Worm (Caenorhabditis elegans) whole organism, late embryonic: ENCODE results near the gene ZK1290.11.
A peak's percentile ranks its signal among the peaks of the same experiment; 100 is the strongest.

Experiments used
- C08G9.2 ChIP-seq: sonication (generic microtip); optimal IDR thresholded peaks from 2 replicates; lab custom pipeline; 2016; ENCODE audit warnings: mild to moderate bottlenecking, missing genetic modification characterization, moderate library complexity, missing compliant biosample characterization
- F13H6.1 ChIP-seq: sonication (generic microtip); optimal IDR thresholded peaks from 2 replicates; lab custom pipeline; 2016; ENCODE audit warnings: missing genetic modification characterization, missing compliant biosample characterization
- K09A11.1 ChIP-seq: sonication (generic microtip); optimal IDR thresholded peaks from 2 replicates; lab custom pipeline; 2017; ENCODE audit warnings: antibody characterized with exemption, mild to moderate bottlenecking, missing genetic modification characterization, missing compliant biosample characterization; ENCODE audit not compliant: insufficient read depth
- T23F11.4 ChIP-seq: fragments of 200-800 bp; sonication (Bioruptor generic); optimal IDR thresholded peaks from 2 replicates; lab custom pipeline; 2018; ENCODE audit warnings: mild to moderate bottlenecking, missing genetic modification characterization, missing compliant biosample characterization
- ceh-14 ChIP-seq: sonication (generic microtip); optimal IDR thresholded peaks from 2 replicates; lab custom pipeline; 2016; ENCODE audit warnings: missing genotype, missing genetic modification characterization, missing compliant biosample characterization
- ceh-2 ChIP-seq: sonication (generic microtip); optimal IDR thresholded peaks from 2 replicates; lab custom pipeline; 2016; ENCODE audit warnings: missing genotype, missing genetic modification characterization, missing compliant biosample characterization
- ceh-31 ChIP-seq: sonication (generic microtip); optimal IDR thresholded peaks from 2 replicates; lab custom pipeline; 2016; ENCODE audit warnings: missing genetic modification characterization, missing compliant biosample characterization
- ceh-34 ChIP-seq: sonication (generic microtip); optimal IDR thresholded peaks from 2 replicates; lab custom pipeline; 2016; ENCODE audit warnings: mild to moderate bottlenecking, missing genetic modification characterization, missing compliant biosample characterization
- ceh-48 ChIP-seq: sonication (generic microtip); optimal IDR thresholded peaks from 2 replicates; lab custom pipeline; 2016; ENCODE audit warnings: missing genetic modification characterization, inconsistent platforms, missing compliant biosample characterization
- che-1 ChIP-seq: sonication (generic microtip); optimal IDR thresholded peaks from 2 replicates; lab custom pipeline; 2016; ENCODE audit warnings: mild to moderate bottlenecking, missing genetic modification characterization, missing compliant biosample characterization
- dve-1 ChIP-seq: sonication (generic microtip); optimal IDR thresholded peaks from 2 replicates; lab custom pipeline; 2017; ENCODE audit warnings: antibody characterized with exemption, mild to moderate bottlenecking, missing genetic modification characterization, missing compliant biosample characterization
- elt-2 ChIP-seq: sonication (generic microtip); optimal IDR thresholded peaks from 2 replicates; lab custom pipeline; 2016; ENCODE audit warnings: missing genetic modification reagents, missing genetic modification characterization, missing compliant biosample characterization
- ets-4 ChIP-seq: sonication (generic microtip); optimal IDR thresholded peaks from 2 replicates; lab custom pipeline; 2016; ENCODE audit warnings: missing genetic modification characterization, missing compliant biosample characterization
- fax-1 ChIP-seq: sonication (generic microtip); optimal IDR thresholded peaks from 2 replicates; lab custom pipeline; 2016; ENCODE audit warnings: missing genotype, missing genetic modification characterization, missing compliant biosample characterization
- gmeb-2 ChIP-seq: sonication (generic microtip); optimal IDR thresholded peaks from 2 replicates; lab custom pipeline; 2016; ENCODE audit warnings: missing genetic modification characterization, inconsistent platforms, missing compliant biosample characterization
- hlh-13 ChIP-seq: fragments of 200-800 bp; sonication (Bioruptor generic); optimal IDR thresholded peaks from 2 replicates; lab custom pipeline; 2018; ENCODE audit warnings: mild to moderate bottlenecking, missing genetic modification characterization, missing compliant biosample characterization
- hlh-30 ChIP-seq: sonication (generic microtip); optimal IDR thresholded peaks from 2 replicates; lab custom pipeline; 2017; ENCODE audit warnings: antibody characterized with exemption, missing genetic modification characterization, missing compliant biosample characterization; ENCODE audit not compliant: insufficient read depth
- hlh-8 ChIP-seq: sonication (generic microtip); optimal IDR thresholded peaks from 2 replicates; lab custom pipeline; 2016; ENCODE audit warnings: missing genotype, missing genetic modification characterization, missing compliant biosample characterization
- lim-6 ChIP-seq: sonication (generic microtip); optimal IDR thresholded peaks from 2 replicates; lab custom pipeline; 2016; ENCODE audit warnings: missing genetic modification characterization, missing compliant biosample characterization
- madf-2 ChIP-seq: sonication (generic microtip); optimal IDR thresholded peaks from 2 replicates; lab custom pipeline; 2017; ENCODE audit warnings: missing genetic modification characterization, missing compliant biosample characterization
- mec-3 ChIP-seq: sonication (generic microtip); optimal IDR thresholded peaks from 2 replicates; lab custom pipeline; 2016; ENCODE audit warnings: borderline replicate concordance, missing genetic modification characterization, missing compliant biosample characterization
- nhr-11 ChIP-seq: fragments of 150-350 bp; optimal IDR thresholded peaks from 2 replicates; lab custom pipeline; 2014; ENCODE audit warnings: missing biosample characterization, missing genetic modification characterization
- npax-4 ChIP-seq: sonication (generic microtip); optimal IDR thresholded peaks from 2 replicates; lab custom pipeline; 2016; ENCODE audit warnings: missing genetic modification characterization, missing compliant biosample characterization
- odd-2 ChIP-seq: sonication (generic microtip); optimal IDR thresholded peaks from 2 replicates; lab custom pipeline; 2017; ENCODE audit warnings: antibody characterized with exemption, mild to moderate bottlenecking, missing genetic modification characterization, missing compliant biosample characterization
- pag-3 ChIP-seq: sonication (generic microtip); optimal IDR thresholded peaks from 2 replicates; lab custom pipeline; 2016; ENCODE audit warnings: missing compliant biosample characterization, missing genetic modification characterization, borderline replicate concordance
- pax-1 ChIP-seq: fragments of 150-350 bp; optimal IDR thresholded peaks from 2 replicates; lab custom pipeline; 2014; ENCODE audit warnings: missing biosample characterization, missing genetic modification characterization
- pqm-1 ChIP-seq: sonication (generic microtip); optimal IDR thresholded peaks from 2 replicates; lab custom pipeline; 2016; ENCODE audit warnings: missing genetic modification characterization, missing compliant biosample characterization
- rnt-1 ChIP-seq: sonication (generic microtip); optimal IDR thresholded peaks from 2 replicates; lab custom pipeline; 2016; ENCODE audit warnings: missing genetic modification characterization, missing compliant biosample characterization
- sdc-2 ChIP-seq: sonication (generic microtip); optimal IDR thresholded peaks from 2 replicates; lab custom pipeline; 2016; ENCODE audit warnings: missing genotype, missing genetic modification characterization, missing compliant biosample characterization
- sox-2 ChIP-seq: fragments of 200-800 bp; sonication (Bioruptor generic); IDR thresholded peaks from 2 replicates; pipeline ENCODE4 v1.3.6; 2022; ENCODE audit warnings: missing genetic modification reagents, missing genetic modification characterization, missing compliant biosample characterization
- syd-9 ChIP-seq: sonication (generic microtip); optimal IDR thresholded peaks from 2 replicates; lab custom pipeline; 2016; ENCODE audit warnings: mild to moderate bottlenecking, missing genetic modification characterization, moderate library complexity, missing compliant biosample characterization
- tbx-2 ChIP-seq: sonication (generic microtip); optimal IDR thresholded peaks from 2 replicates; lab custom pipeline; 2016; ENCODE audit warnings: missing genetic modification characterization, missing compliant biosample characterization
- tbx-7 ChIP-seq: sonication (generic microtip); optimal IDR thresholded peaks from 2 replicates; lab custom pipeline; 2016; ENCODE audit warnings: missing genotype, missing genetic modification characterization, missing compliant biosample characterization
- unc-42 ChIP-seq: sonication (generic microtip); optimal IDR thresholded peaks from 2 replicates; lab custom pipeline; 2016; ENCODE audit warnings: missing genotype, missing genetic modification characterization, missing compliant biosample characterization

ZK1290.11 gene

ce11 chrII:7544782-7545181 is 16.6 kb downstream of the ZK1290.11 start:
- TF ChIP-seq pqm-1 (tag; lab: Kevin White, UChicago) (no peak), npax-4 (tag; lab: Kevin White, UChicago) (no peak), tbx-7 (tag; lab: Kevin White, UChicago) (no peak), ceh-31 (tag; lab: Kevin White, UChicago) (no peak), hlh-8 (tag; lab: Kevin White, UChicago) (no peak), rnt-1 (no peak), pax-1 (tag; lab: Kevin White, UChicago) (no peak), gmeb-2 (tag; lab: Kevin White, UChicago) (no peak), syd-9 (tag; lab: Kevin White, UChicago) (no peak), odd-2 (tag; lab: Kevin White, UChicago) (no peak), hlh-30 (tag; lab: Kevin White, UChicago) (no peak)
- TF ChIP-seq, all 69 proteins: peak for 0

DNA sequence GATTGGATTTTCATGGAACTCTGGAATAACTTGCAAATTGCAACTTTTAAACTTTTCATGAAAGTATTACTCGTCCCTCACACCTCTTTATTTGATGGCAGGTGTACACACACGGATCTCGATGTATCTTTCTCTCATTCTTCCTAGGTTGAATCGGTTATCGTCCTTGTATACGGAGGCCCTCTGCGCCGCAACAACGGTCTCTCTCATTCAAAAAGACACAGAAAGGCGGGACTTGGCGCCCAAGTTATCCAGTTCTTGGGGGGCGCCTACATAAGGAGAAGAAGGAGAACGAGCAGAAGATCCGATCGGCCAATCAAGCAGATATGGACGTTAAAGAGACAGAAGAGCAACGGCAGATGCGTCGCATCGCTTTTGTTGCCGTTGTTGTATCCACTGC is 17.6 kb downstream of the ZK1290.11 start, which contains the start of gene rol-8:
rol-8 (plus strand) TSS at position 301 of the 400 bp plus-strand sequence.
- no peak for TF ChIP-seq syd-9 (tag; lab: Kevin White, UChicago)
- no peak for TF ChIP-seq hlh-8 (tag; lab: Kevin White, UChicago)
- TF ChIP-seq che-1 (tag; lab: Kevin White, UChicago): no peak
- TF ChIP-seq F13H6.1: no peak
- TF ChIP-seq madf-2 (tag; lab: Kevin White, UChicago): no peak
- no peak for TF ChIP-seq ceh-48 (tag; lab: Kevin White, UChicago)
- TF ChIP-seq hlh-13 (GFP tag; lab: Kevin White, UChicago): no peak
- no peak for TF ChIP-seq dve-1 (tag; lab: Kevin White, UChicago)
- no peak for TF ChIP-seq pax-1 (tag; lab: Kevin White, UChicago)
- TF ChIP-seq K09A11.1 (tag; lab: Kevin White, UChicago): no peak
- no peak for TF ChIP-seq nhr-11
- TF ChIP-seq ets-4: no peak
- no peak for TF ChIP-seq ceh-2 (tag; lab: Kevin White, UChicago)
- no peak for TF ChIP-seq pag-3
- no peak for TF ChIP-seq sox-2 (GFP tag; lab: Robert Waterston, UW)
- TF ChIP-seq npax-4 (tag; lab: Kevin White, UChicago): no peak
- no peak for TF ChIP-seq mec-3 (tag; lab: Kevin White, UChicago)
- no peak for TF ChIP-seq sdc-2
- TF ChIP-seq, all 69 proteins: peak for 0

DNA sequence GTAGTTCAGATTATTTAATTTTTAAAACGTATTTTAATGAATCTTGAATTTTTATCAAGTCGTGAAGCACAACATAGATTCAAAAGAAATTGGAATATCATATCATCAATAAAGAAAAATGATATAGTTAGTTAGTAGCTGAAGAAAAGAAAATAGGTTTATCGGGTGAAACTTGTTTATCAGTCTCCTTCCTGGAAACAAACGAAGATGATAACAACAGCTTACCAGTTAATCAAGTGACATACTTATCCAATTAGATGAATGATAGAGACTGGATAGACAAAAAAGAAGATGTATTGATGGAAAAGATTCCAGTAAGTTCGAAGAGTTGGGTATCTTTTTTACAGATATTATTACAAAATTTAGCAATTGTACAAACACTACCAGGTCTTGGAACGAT is 18.4 kb downstream of the ZK1290.11 start:
- no peak for TF ChIP-seq tbx-2 (tag; lab: Kevin White, UChicago)
- no peak for TF ChIP-seq T23F11.4 (GFP tag; lab: Kevin White, UChicago)
- no peak for TF ChIP-seq che-1 (tag; lab: Kevin White, UChicago)

DNA sequence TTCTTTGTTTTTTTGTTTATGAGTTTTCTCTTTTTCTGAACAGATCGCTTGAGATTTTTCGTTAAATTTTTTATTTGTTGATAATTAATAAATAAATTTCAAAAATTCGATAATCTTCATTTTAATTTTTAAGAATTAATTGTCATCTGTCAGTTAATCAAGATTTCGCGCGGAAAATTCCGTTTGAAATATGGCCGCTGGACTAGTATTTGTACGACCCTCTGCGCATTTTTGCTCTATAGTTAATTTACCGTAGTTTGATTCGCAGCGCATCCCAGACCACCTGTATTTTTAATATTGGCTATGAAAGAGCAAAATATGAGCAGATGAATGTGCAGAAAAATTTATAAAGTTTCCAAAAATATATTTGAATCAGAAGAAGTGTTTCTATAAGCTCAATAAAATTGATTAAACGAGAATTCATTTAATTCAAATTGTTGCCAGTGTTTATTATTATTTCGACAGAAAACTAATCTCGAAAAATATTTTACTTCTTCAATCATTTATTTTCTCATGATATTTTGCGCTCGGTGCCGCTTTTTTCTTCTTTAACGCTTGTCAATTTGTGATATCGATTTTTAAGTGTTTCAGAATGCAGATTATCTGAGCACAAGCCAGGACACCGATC is 23.7 kb downstream of the ZK1290.11 start, which contains the start of gene nfi-1:
nfi-1 (plus strand) TSS at position 578 of the 628 bp plus-strand sequence.
- TF ChIP-seq ceh-34 (no peak), mec-3 (tag; lab: Kevin White, UChicago) (no peak), fax-1 (peak; percentile 17), C08G9.2 (tag; lab: Kevin White, UChicago) (peak; percentile 74), tbx-2 (tag; lab: Kevin White, UChicago) (peak; percentile 62), elt-2 (peak; percentile 44), ceh-2 (tag; lab: Kevin White, UChicago) (peak; percentile 70), ceh-31 (tag; lab: Kevin White, UChicago) (peak; percentile 67), hlh-8 (tag; lab: Kevin White, UChicago) (peak; percentile 38), unc-42 (tag; lab: Kevin White, UChicago) (peak; percentile 47), lim-6 (tag; lab: Kevin White, UChicago) (peak; percentile 7), ceh-14 (tag; lab: Kevin White, UChicago) (no peak), ets-4 (peak; percentile 61), sdc-2 (no peak)
